Fruit fly (Drosophila melanogaster) whole organism, embryonic: ENCODE data around the gene CG18858.

Experiments used
- ATbp ChIP-seq: fragments of 200-800 bp; sonication (Bioruptor generic); optimal IDR thresholded peaks from 2 replicates; lab custom pipeline; 2017; ENCODE audit warnings: missing biosample characterization, mild to moderate bottlenecking, missing genetic modification characterization, missing genetic modification reagents
- Atf3 ChIP-seq: fragments of 200-800 bp; sonication (Bioruptor generic); optimal IDR thresholded peaks from 3 replicates; lab custom pipeline; 2016; ENCODE audit warnings: missing biosample characterization, missing genetic modification characterization
- Blimp-1 ChIP-seq: fragments of 200-800 bp; sonication (Bioruptor generic); optimal IDR thresholded peaks from 3 replicates; lab custom pipeline; 2018; ENCODE audit warnings: missing biosample characterization, missing genetic modification characterization, mild to moderate bottlenecking, moderate library complexity, missing genetic modification reagents
- Bteb2 ChIP-seq: fragments of 200-800 bp; sonication (Bioruptor generic); optimal IDR thresholded peaks from 2 replicates; lab custom pipeline; 2016; ENCODE audit warnings: missing biosample characterization, missing genetic modification characterization
- CG10321 ChIP-seq: fragments of 200-800 bp; sonication (Bioruptor generic); IDR thresholded peaks from 2 replicates; pipeline ENCODE4 v1.3.6; 2022; ENCODE audit warnings: missing biosample characterization, missing genetic modification characterization
- CG10366 ChIP-seq: fragments of 200-800 bp; sonication (Bioruptor generic); IDR thresholded peaks from 2 replicates; pipeline ENCODE4 v1.3.6; 2022; ENCODE audit warnings: missing biosample characterization, missing genetic modification characterization
- CG12219 ChIP-seq: fragments of 200-800 bp; sonication (Bioruptor generic); optimal IDR thresholded peaks from 3 replicates; lab custom pipeline; 2018; ENCODE audit warnings: missing biosample characterization, mild to moderate bottlenecking, missing genetic modification characterization
- CG13296 ChIP-seq: fragments of 200-800 bp; sonication (Bioruptor generic); optimal IDR thresholded peaks from 3 replicates; lab custom pipeline; 2018; ENCODE audit warnings: missing biosample characterization, mild to moderate bottlenecking, missing genetic modification characterization
- CG13894 ChIP-seq: fragments of 200-800 bp; sonication (Bioruptor generic); optimal IDR thresholded peaks from 3 replicates; lab custom pipeline; 2018; ENCODE audit warnings: missing biosample characterization, mild to moderate bottlenecking, missing genetic modification characterization, moderate library complexity
- CG15269 ChIP-seq: fragments of 200-800 bp; sonication (Bioruptor generic); optimal IDR thresholded peaks from 2 replicates; lab custom pipeline; 2018; ENCODE audit warnings: missing biosample characterization, mild to moderate bottlenecking, missing genetic modification characterization, moderate library complexity
- CG1792 ChIP-seq: fragments of 200-800 bp; sonication (Bioruptor generic); optimal IDR thresholded peaks from 2 replicates; lab custom pipeline; 2016; ENCODE audit warnings: missing biosample characterization, missing genetic modification characterization
- CG2712 ChIP-seq: fragments of 200-800 bp; optimal IDR thresholded peaks from 3 replicates; lab custom pipeline; 2019; ENCODE audit warnings: missing biosample characterization, mild to moderate bottlenecking, missing genetic modification characterization, moderate library complexity
- CG30431 ChIP-seq: fragments of 200-800 bp; sonication (Bioruptor generic); optimal IDR thresholded peaks from 2 replicates; lab custom pipeline; 2017; ENCODE audit warnings: missing biosample characterization, missing genetic modification characterization
- CG32532 ChIP-seq: fragments of 200-800 bp; sonication (Bioruptor generic); IDR thresholded peaks from 2 replicates; pipeline ENCODE4 v1.3.6; 2022; ENCODE audit warnings: missing biosample characterization, missing genetic modification characterization
- CG33557 ChIP-seq: fragments of 200-800 bp; sonication (Bioruptor generic); optimal IDR thresholded peaks from 2 replicates; lab custom pipeline; 2019; ENCODE audit warnings: missing biosample characterization, mild to moderate bottlenecking, missing genetic modification characterization, moderate library complexity
- CG3407 ChIP-seq: fragments of 200-800 bp; sonication (Bioruptor generic); optimal IDR thresholded peaks from 2 replicates; lab custom pipeline; 2018; ENCODE audit warnings: missing biosample characterization, mild to moderate bottlenecking, missing genetic modification characterization
- CG4360 ChIP-seq: fragments of 200-800 bp; sonication (Bioruptor generic); IDR thresholded peaks from 2 replicates; pipeline ENCODE4 v1.3.6; 2022; ENCODE audit warnings: missing biosample characterization, missing genetic modification characterization
- CG4854 ChIP-seq: fragments of 200-800 bp; sonication (Bioruptor generic); optimal IDR thresholded peaks from 2 replicates; lab custom pipeline; 2016; ENCODE audit warnings: missing biosample characterization, missing genetic modification characterization, inconsistent platforms
- CG6272 ChIP-seq: fragments of 200-800 bp; sonication (Bioruptor generic); IDR thresholded peaks from 2 replicates; pipeline ENCODE4 v1.3.6; 2022; ENCODE audit warnings: missing biosample characterization, missing genetic modification characterization
- CG6813 ChIP-seq: fragments of 200-800 bp; sonication (Bioruptor generic); optimal IDR thresholded peaks from 2 replicates; lab custom pipeline; 2017; ENCODE audit warnings: missing biosample characterization, missing genetic modification characterization, mild to moderate bottlenecking, moderate library complexity, missing genetic modification reagents
- CG7963 ChIP-seq: fragments of 200-800 bp; sonication (Bioruptor generic); IDR thresholded peaks from 3 replicates; pipeline ENCODE4 v1.3.6; 2022; ENCODE audit warnings: missing biosample characterization, missing genetic modification characterization; ENCODE audit not compliant: partially characterized antibody
- CG8290 ChIP-seq, 3 experiments: fragments of 200-800 bp; sonication (Bioruptor generic); optimal IDR thresholded peaks; 2 replicates each; lab custom pipeline; 2016 to 2019; ENCODE audit warnings: missing biosample characterization in 3 of 3, missing genetic modification characterization in 3 of 3, mild to moderate bottlenecking in 2 of 3, moderate library complexity in 1 of 3
- CTCF ChIP-seq: fragments of 200-800 bp; sonication (Bioruptor generic); optimal IDR thresholded peaks from 2 replicates; lab custom pipeline; 2017; ENCODE audit warnings: missing biosample characterization, mild to moderate bottlenecking, missing genetic modification characterization, moderate library complexity
- Camta ChIP-seq: fragments of 200-800 bp; sonication (Bioruptor generic); optimal IDR thresholded peaks from 2 replicates; lab custom pipeline; 2016; ENCODE audit warnings: missing biosample characterization, missing genetic modification characterization
- D19B ChIP-seq: fragments of 200-800 bp; sonication (Bioruptor generic); optimal IDR thresholded peaks from 2 replicates; lab custom pipeline; 2017; ENCODE audit warnings: missing biosample characterization, mild to moderate bottlenecking, missing genetic modification characterization
- Dp ChIP-seq: fragments of 200-800 bp; sonication (Bioruptor generic); optimal IDR thresholded peaks from 2 replicates; lab custom pipeline; 2018; ENCODE audit warnings: missing biosample characterization, mild to moderate bottlenecking, missing genetic modification characterization, moderate library complexity
- E2f2 ChIP-seq: fragments of 200-800 bp; sonication (Bioruptor generic); IDR thresholded peaks from 2 replicates; pipeline ENCODE4 v1.3.6; 2022; ENCODE audit warnings: missing biosample characterization, missing genetic modification characterization
- Ets65A ChIP-seq: fragments of 200-800 bp; sonication (Bioruptor generic); peaks from one replicate; lab custom pipeline; 2016; ENCODE audit warnings: missing biosample characterization, missing genetic modification characterization
- Gsc ChIP-seq: fragments of 200-800 bp; sonication (Bioruptor generic); IDR thresholded peaks from 2 replicates; pipeline ENCODE4 v1.3.6; 2022; ENCODE audit warnings: missing biosample characterization, missing genetic modification characterization
- HLH4C ChIP-seq: fragments of 200-800 bp; sonication (Bioruptor generic); IDR thresholded peaks from 3 replicates; pipeline ENCODE4 v1.3.6; 2022; ENCODE audit warnings: missing biosample characterization, missing genetic modification characterization; ENCODE audit not compliant: partially characterized antibody
- Hey ChIP-seq: fragments of 200-800 bp; sonication (Bioruptor generic); optimal IDR thresholded peaks from 3 replicates; lab custom pipeline; 2018; ENCODE audit warnings: missing biosample characterization, mild to moderate bottlenecking, missing genetic modification characterization
- MBD-R2 ChIP-seq: fragments of 200-800 bp; sonication (Bioruptor generic); IDR thresholded peaks from 2 replicates; pipeline ENCODE4 v1.3.6; 2022; ENCODE audit warnings: missing biosample characterization, missing genetic modification characterization
- Max ChIP-seq: fragments of 200-800 bp; sonication (Bioruptor generic); optimal IDR thresholded peaks from 2 replicates; lab custom pipeline; 2016; ENCODE audit warnings: missing biosample characterization, mild to moderate bottlenecking, missing genetic modification characterization
- Xrp1 ChIP-seq: fragments of 200-800 bp; sonication (Bioruptor generic); IDR thresholded peaks from 2 replicates; pipeline ENCODE4 v1.3.6; 2022; ENCODE audit warnings: missing biosample characterization, missing genetic modification characterization
- az2 ChIP-seq: fragments of 200-800 bp; sonication (Bioruptor generic); optimal IDR thresholded peaks from 3 replicates; lab custom pipeline; 2016; ENCODE audit warnings: missing biosample characterization, missing genetic modification characterization
- bowl ChIP-seq: fragments of 200-800 bp; sonication (Bioruptor generic); IDR thresholded peaks from 2 replicates; pipeline ENCODE4 v1.3.6; 2022; ENCODE audit warnings: missing biosample characterization, missing genetic modification characterization
- chinmo ChIP-seq: fragments of 200-800 bp; sonication (Bioruptor generic); IDR thresholded peaks from 4 replicates; pipeline ENCODE4 v1.3.6; 2022; ENCODE audit warnings: missing biosample characterization, missing genetic modification characterization; ENCODE audit not compliant: partially characterized antibody
- cwo ChIP-seq: fragments of 200-800 bp; sonication (Bioruptor generic); optimal IDR thresholded peaks from 3 replicates; lab custom pipeline; 2017; ENCODE audit warnings: missing biosample characterization, missing genetic modification characterization, mild to moderate bottlenecking, moderate library complexity, missing genetic modification reagents
- dan ChIP-seq: fragments of 200-800 bp; sonication (Bioruptor generic); IDR thresholded peaks from 2 replicates; pipeline ENCODE4 v1.3.6; 2022; ENCODE audit warnings: missing biosample characterization, missing genetic modification characterization
- dpn ChIP-seq, 2 experiments: fragments of 200-800 bp; sonication (Bioruptor generic); optimal IDR thresholded peaks; 3 replicates each; lab custom pipeline; 2016; ENCODE audit warnings: missing biosample characterization in 2 of 2, missing genetic modification characterization in 2 of 2
- emc ChIP-seq: fragments of 200-800 bp; sonication (Bioruptor generic); optimal IDR thresholded peaks from 2 replicates; lab custom pipeline; 2016; ENCODE audit warnings: missing biosample characterization, missing genetic modification characterization
- exex ChIP-seq: fragments of 200-800 bp; sonication (Bioruptor generic); optimal IDR thresholded peaks from 4 replicates; lab custom pipeline; 2018; ENCODE audit warnings: missing biosample characterization, mild to moderate bottlenecking, missing genetic modification characterization, moderate library complexity
- ftz-f1 ChIP-seq: fragments of 200-800 bp; sonication (Bioruptor generic); optimal IDR thresholded peaks from 2 replicates; lab custom pipeline; 2016; ENCODE audit warnings: missing biosample characterization, missing genetic modification characterization
- fu2 ChIP-seq: fragments of 200-800 bp; sonication (Bioruptor generic); optimal IDR thresholded peaks from 2 replicates; lab custom pipeline; 2016; ENCODE audit warnings: missing biosample characterization, missing genetic modification characterization
- gcm2 ChIP-seq: fragments of 200-800 bp; sonication (Bioruptor generic); optimal IDR thresholded peaks from 2 replicates; lab custom pipeline; 2016; ENCODE audit warnings: missing biosample characterization, missing genetic modification characterization
- lola ChIP-seq, 3 experiments: fragments of >200 bp in 2 of 3; fragments of 200-800 bp in 1 of 3; sonication (Bioruptor generic) in 1 of 3; optimal IDR thresholded peaks; 2 replicates each; lab custom pipeline; 2017 to 2019; ENCODE audit warnings: missing biosample characterization in 3 of 3, missing genetic modification characterization in 3 of 3, mild to moderate bottlenecking in 1 of 3, moderate library complexity in 1 of 3
- maf-S ChIP-seq: fragments of 200-800 bp; sonication (Bioruptor generic); optimal IDR thresholded peaks from 2 replicates; lab custom pipeline; 2016; ENCODE audit warnings: missing biosample characterization, missing genetic modification characterization
- p53 ChIP-seq: fragments of 200-800 bp; sonication (Bioruptor generic); optimal IDR thresholded peaks from 2 replicates; lab custom pipeline; 2016; ENCODE audit warnings: missing biosample characterization, missing genetic modification characterization
- scrt ChIP-seq: fragments of 200-800 bp; sonication (Bioruptor generic); optimal IDR thresholded peaks from 2 replicates; lab custom pipeline; 2018; ENCODE audit warnings: missing biosample characterization, mild to moderate bottlenecking, missing genetic modification characterization, moderate library complexity
- tup ChIP-seq: fragments of 200-800 bp; sonication (Bioruptor generic); optimal IDR thresholded peaks from 2 replicates; lab custom pipeline; 2016; ENCODE audit warnings: missing biosample characterization, mild to moderate bottlenecking, missing genetic modification characterization, moderate library complexity
- usp ChIP-seq: fragments of >200 bp; optimal IDR thresholded peaks from 2 replicates; lab custom pipeline; 2017; ENCODE audit warnings: missing biosample characterization, missing genetic modification characterization

CG18858 gene

dm6 chr2L:20425854-20426396 is 33.0 kb downstream of the CG18858 start, which contains the start of gene CG31688 (continued):
- TF ChIP-seq MBD-R2 (GFP tag; lab: Robert Waterston, UW) (no peak), Hey (tag; lab: Kevin White, UChicago) (no peak), Gsc (no peak), Xrp1 (GFP tag; lab: Robert Waterston, UW) (no peak), CG6272 (GFP tag; lab: Robert Waterston, UW) (no peak), fu2 (GFP tag; lab: Kevin White, UChicago) (no peak), CG8290 (GFP tag; optimal IDR thresholded peaks at IDR 0.05; lab: Kevin White, UChicago) (no peak), CG8290 (tag; optimal IDR thresholded peaks at IDR 0.05; lab: Kevin White, UChicago) (peak in 1 of 2 experiments; percentile 13), Atf3 (GFP tag; lab: Kevin White, UChicago) (no peak), CG4854 (GFP tag; lab: Kevin White, UChicago) (no peak), az2 (no peak), CG7963 (GFP tag; lab: Robert Waterston, UW) (no peak), CG33557 (no peak), CG10366 (GFP tag; lab: Robert Waterston, UW) (no peak), cwo (GFP tag; lab: Kevin White, UChicago) (no peak), Bteb2 (GFP tag; lab: Kevin White, UChicago) (no peak), usp (GFP tag; lab: Kevin White, UChicago) (no peak), dan (GFP tag; lab: Robert Waterston, UW) (no peak), CG32532 (GFP tag; lab: Robert Waterston, UW) (no peak), exex (tag; lab: Kevin White, UChicago) (no peak), CG30431 (GFP tag; lab: Kevin White, UChicago) (no peak), CG10321 (GFP tag; lab: Robert Waterston, UW) (no peak), ftz-f1 (GFP tag; lab: Kevin White, UChicago) (no peak), p53 (GFP tag; lab: Kevin White, UChicago) (no peak), CG4360 (no peak), dpn (GFP tag; optimal IDR thresholded peaks at IDR 0.05; lab: Kevin White, UChicago) (no peak), E2f2 (GFP tag; lab: Robert Waterston, UW) (peak; percentile 72), CG12219 (GFP tag; lab: Kevin White, UChicago) (no peak), maf-S (no peak), CG2712 (tag; lab: Kevin White, UChicago) (peak; percentile 97), CTCF (GFP tag; lab: Kevin White, UChicago) (peak; percentile 91), scrt (GFP tag; lab: Kevin White, UChicago) (peak; percentile 10), CG15269 (tag; lab: Kevin White, UChicago) (no peak), bowl (GFP tag; lab: Robert Waterston, UW) (no peak), CG13894 (peak; percentile 72), Max (GFP tag; lab: Kevin White, UChicago) (no peak), D19B (GFP tag; lab: Kevin White, UChicago) (no peak), CG3407 (GFP tag; lab: Kevin White, UChicago) (no peak), Ets65A (GFP tag; lab: Kevin White, UChicago) (peak; percentile 67), emc (no peak), ATbp (GFP tag; lab: Kevin White, UChicago) (no peak), CG6813 (GFP tag; lab: Kevin White, UChicago) (no peak), Blimp-1 (no peak), chinmo (GFP tag; lab: Robert Waterston, UW) (0 out of 4 replicates have a peak, but pooled peaks have one; percentile 61), Camta (GFP tag; lab: Kevin White, UChicago) (no peak), lola (GFP tag; optimal IDR thresholded peaks at IDR 0.05; lab: Kevin White, UChicago) (no peak), tup (no peak), gcm2 (GFP tag; lab: Kevin White, UChicago) (no peak), HLH4C (GFP tag; lab: Robert Waterston, UW) (no peak), CG13296 (GFP tag; lab: Kevin White, UChicago) (no peak), CG1792 (GFP tag; lab: Kevin White, UChicago) (no peak), Dp (GFP tag; lab: Kevin White, UChicago) (peak; percentile 64)
